Fruit fly (Drosophila melanogaster) S2 (cell line): ENCODE results near the gene CG43679.

Experiments
- CG8478 ChIP-seq: fragments of >200 bp; optimal IDR thresholded peaks from 2 replicates; lab custom pipeline; 2018
- CTCF ChIP-seq, 2 experiments: fragments of >200 bp; optimal IDR thresholded peaks; 2 replicates each; lab custom pipeline; 2018

- TF ChIP-seq CTCF (optimal IDR thresholded peaks at IDR 0.05; lab: Kevin White, UChicago), result no peak
- TF ChIP-seq CG8478 (lab: Kevin White, UChicago), result no peak
Observed at dm6 chr3L:15088285-15088684, 37.1 kb upstream of the CG43679 start.
